Worm (Caenorhabditis elegans) whole organism, L2 larva: ENCODE measurements around the gene F19B10.2.

Experiments
- C34F6.9 ChIP-seq: fragments of 150-350 bp; optimal IDR thresholded peaks from 2 replicates; lab custom pipeline; 2014; ENCODE audit warnings: missing biosample characterization, missing genetic modification characterization
- F13H6.1 ChIP-seq: sonication (generic microtip); optimal IDR thresholded peaks from 2 replicates; lab custom pipeline; 2016; ENCODE audit warnings: missing genetic modification characterization, missing compliant biosample characterization
- Y55F3AM.14 ChIP-seq: fragments of 200-800 bp; sonication (Bioruptor generic); optimal IDR thresholded peaks from 2 replicates; lab custom pipeline; 2018; ENCODE audit warnings: mild to moderate bottlenecking, missing genetic modification characterization, missing compliant biosample characterization
- ZK546.5 ChIP-seq: sonication (generic microtip); optimal IDR thresholded peaks from 2 replicates; lab custom pipeline; 2017; ENCODE audit warnings: missing biosample characterization, missing genetic modification characterization
- aly-2 ChIP-seq: fragments of 150-350 bp; optimal IDR thresholded peaks from 2 replicates; lab custom pipeline; 2014; ENCODE audit warnings: missing biosample characterization, missing genetic modification characterization
- ama-1 ChIP-seq: fragments of 150-350 bp; optimal IDR thresholded peaks from 2 replicates; lab custom pipeline; 2018; ENCODE audit warnings: inconsistent platforms
- blmp-1 ChIP-seq: sonication (generic microtip); optimal IDR thresholded peaks from 2 replicates; lab custom pipeline; 2017; ENCODE audit warnings: missing genetic modification characterization, mild to moderate bottlenecking, missing compliant biosample characterization, antibody characterized with exemption, moderate library complexity; ENCODE audit not compliant: insufficient read depth
- ceh-16 ChIP-seq: fragments of 150-350 bp; optimal IDR thresholded peaks from 2 replicates; lab custom pipeline; 2014; ENCODE audit warnings: missing biosample characterization, missing genetic modification characterization
- ceh-82 ChIP-seq: fragments of 150-350 bp; optimal IDR thresholded peaks from 2 replicates; lab custom pipeline; 2014; ENCODE audit warnings: missing biosample characterization, missing genetic modification characterization
- crh-2 ChIP-seq: sonication (generic microtip); optimal IDR thresholded peaks from 2 replicates; lab custom pipeline; 2017; ENCODE audit warnings: missing biosample characterization, missing genetic modification characterization
- dmd-4 ChIP-seq: sonication (generic microtip); optimal IDR thresholded peaks from 2 replicates; lab custom pipeline; 2017; ENCODE audit warnings: missing biosample characterization, missing genetic modification characterization
- egl-27 ChIP-seq: sonication (generic microtip); optimal IDR thresholded peaks from 3 replicates; lab custom pipeline; 2017; ENCODE audit warnings: missing biosample characterization, missing genetic modification reagents, missing genetic modification characterization
- elt-1 ChIP-seq: fragments of 150-350 bp; optimal IDR thresholded peaks from 2 replicates; lab custom pipeline; 2014; ENCODE audit warnings: missing biosample characterization, missing genetic modification characterization
- gmeb-1 ChIP-seq: fragments of 150-350 bp; optimal IDR thresholded peaks from 2 replicates; lab custom pipeline; 2014; ENCODE audit warnings: missing biosample characterization, missing genetic modification characterization
- lin-11 ChIP-seq: fragments of 150-350 bp; sonication (generic microtip); optimal IDR thresholded peaks from 2 replicates; lab custom pipeline; 2014; ENCODE audit warnings: missing biosample characterization, missing genetic modification characterization, inconsistent platforms, mixed read lengths
- lin-13 ChIP-seq: fragments of 150-350 bp; optimal IDR thresholded peaks from 2 replicates; lab custom pipeline; 2014; ENCODE audit warnings: missing biosample characterization, missing genetic modification reagents, missing genetic modification characterization
- lin-39 ChIP-seq: fragments of 150-350 bp; optimal IDR thresholded peaks from 2 replicates; lab custom pipeline; 2014; ENCODE audit warnings: missing biosample characterization, missing genetic modification reagents, missing genetic modification characterization
- lsy-2 ChIP-seq, 2 experiments: fragments of 150-350 bp in 1 of 2; sonication (generic microtip) in 1 of 2; optimal IDR thresholded peaks; 2 replicates each; lab custom pipeline; 2014 to 2017; ENCODE audit warnings: missing biosample characterization in 2 of 2, missing genetic modification characterization in 2 of 2
- mab-5 ChIP-seq: fragments of 150-350 bp; optimal IDR thresholded peaks from 2 replicates; lab custom pipeline; 2014; ENCODE audit warnings: missing biosample characterization, missing genetic modification characterization
- mdl-1 ChIP-seq, 2 experiments: fragments of 150-350 bp in 1 of 2; sonication (generic microtip) in 1 of 2; optimal IDR thresholded peaks; 2 replicates each; lab custom pipeline; 2017; ENCODE audit warnings: missing biosample characterization in 2 of 2, missing genetic modification characterization in 2 of 2
- nhr-10 ChIP-seq: sonication (generic microtip); optimal IDR thresholded peaks from 2 replicates; lab custom pipeline; 2017; ENCODE audit warnings: missing biosample characterization, missing genetic modification characterization
- nhr-21 ChIP-seq: fragments of 150-350 bp; optimal IDR thresholded peaks from 2 replicates; lab custom pipeline; 2014; ENCODE audit warnings: missing biosample characterization, missing genetic modification characterization
- nhr-23 ChIP-seq: fragments of 150-350 bp; optimal IDR thresholded peaks from 2 replicates; lab custom pipeline; 2014; ENCODE audit warnings: missing biosample characterization, missing genetic modification reagents, missing genetic modification characterization
- nhr-237 ChIP-seq: fragments of 150-350 bp; optimal IDR thresholded peaks from 2 replicates; lab custom pipeline; 2014; ENCODE audit warnings: missing biosample characterization, missing genetic modification characterization
- nhr-25 ChIP-seq: fragments of 150-350 bp; sonication (generic microtip); optimal IDR thresholded peaks from 3 replicates; lab custom pipeline; 2014; ENCODE audit warnings: missing biosample characterization, missing genetic modification characterization
- nhr-6 ChIP-seq: fragments of 150-350 bp; optimal IDR thresholded peaks from 2 replicates; lab custom pipeline; 2014; ENCODE audit warnings: missing biosample characterization, missing genetic modification characterization
- nhr-77 ChIP-seq: fragments of 150-350 bp; optimal IDR thresholded peaks from 2 replicates; lab custom pipeline; 2014; ENCODE audit warnings: missing biosample characterization, missing genetic modification characterization
- peb-1 ChIP-seq: fragments of 150-350 bp; optimal IDR thresholded peaks from 2 replicates; lab custom pipeline; 2014; ENCODE audit warnings: missing biosample characterization, missing genetic modification characterization
- sem-4 ChIP-seq: fragments of 150-350 bp; optimal IDR thresholded peaks from 2 replicates; lab custom pipeline; 2014; ENCODE audit warnings: missing biosample characterization, missing genetic modification reagents, missing genetic modification characterization
- sma-3 ChIP-seq: sonication (generic microtip); optimal IDR thresholded peaks from 2 replicates; lab custom pipeline; 2016; ENCODE audit warnings: missing genetic modification reagents, missing genetic modification characterization, missing compliant biosample characterization
- sma-9 ChIP-seq, 2 experiments: fragments of 150-350 bp in 1 of 2; sonication (generic microtip) in 1 of 2; optimal IDR thresholded peaks; 2 replicates each; lab custom pipeline; 2014 to 2016; ENCODE audit warnings: missing genetic modification characterization in 2 of 2, mild to moderate bottlenecking in 1 of 2, missing biosample characterization in 1 of 2, missing compliant biosample characterization in 1 of 2, missing genetic modification reagents in 1 of 2, moderate library complexity in 1 of 2
- snpc-4 ChIP-seq: fragments of 150-350 bp; optimal IDR thresholded peaks from 2 replicates; lab custom pipeline; 2014; ENCODE audit warnings: missing biosample characterization, missing genetic modification characterization
- unc-39 ChIP-seq: fragments of 150-350 bp; optimal IDR thresholded peaks from 2 replicates; lab custom pipeline; 2014; ENCODE audit warnings: missing biosample characterization, missing genetic modification characterization
- unc-55 ChIP-seq: fragments of 150-350 bp; sonication (generic microtip); optimal IDR thresholded peaks from 3 replicates; lab custom pipeline; 2014; ENCODE audit warnings: missing biosample characterization, missing genetic modification reagents, missing genetic modification characterization
- ztf-1 ChIP-seq: fragments of 200-800 bp; sonication (Bioruptor generic); conservative IDR thresholded peaks from 2 replicates; pipeline ENCODE4 v1.3.6; 2022; ENCODE audit warnings: missing genetic modification characterization, missing compliant biosample characterization

Gene F19B10.2

DNA sequence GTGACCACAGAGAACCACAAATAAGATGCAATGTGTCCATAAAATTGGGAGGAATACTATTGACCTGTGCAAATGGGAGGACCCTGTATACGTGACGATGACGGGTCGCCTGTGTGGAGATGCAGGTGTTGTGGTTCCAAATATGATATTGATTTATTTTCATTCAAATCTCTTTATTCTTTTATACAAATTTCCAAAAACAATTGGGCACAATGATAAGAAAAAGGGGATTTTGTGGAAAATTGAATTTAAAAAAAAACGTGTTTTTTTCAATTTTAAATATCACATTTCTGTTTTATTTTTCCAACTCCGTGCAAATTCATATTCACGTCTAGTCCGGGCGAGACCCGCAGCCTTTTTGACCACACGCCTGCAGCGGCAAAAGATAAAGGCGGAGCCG lies at the start of gene F19B10.2:
Gene F19B10.2 (plus strand): TSS at position 301 of the 400 bp plus-strand sequence.
- TF ChIP-seq aly-2 (tag; lab: Kevin White, UChicago) = no peak

ce11 chrII:3626872-3627271 lies 48.4 kb upstream of the F19B10.2 start, which contains the start of gene M151.3:
Gene M151.3, plus strand, starts transcription at chrII:3627172.
- no peak for TF ChIP-seq ZK546.5 (tag; lab: Kevin White, UChicago)
- no peak for TF ChIP-seq nhr-6 (tag; lab: Kevin White, UChicago)
- no peak for TF ChIP-seq elt-1 (tag; lab: Kevin White, UChicago)
- TF ChIP-seq nhr-25 (tag; lab: Kevin White, UChicago) = no peak
- TF ChIP-seq egl-27 (tag; lab: Kevin White, UChicago) = no peak
- TF ChIP-seq ztf-1 (GFP tag; lab: Robert Waterston, UW) = no peak
- TF ChIP-seq mdl-1 (tag; optimal IDR thresholded peaks at IDR 0.05; lab: Kevin White, UChicago) = no peak
- no peak for TF ChIP-seq unc-39 (tag; lab: Kevin White, UChicago)
- no peak for TF ChIP-seq mab-5 (tag; lab: Kevin White, UChicago)
- TF ChIP-seq unc-55 (GFP tag; lab: Kevin White, UChicago) = no peak
- TF ChIP-seq peb-1 = no peak
- TF ChIP-seq nhr-21 (tag; lab: Kevin White, UChicago) = no peak
- TF ChIP-seq lin-39 (tag; lab: Kevin White, UChicago) = no peak
- TF ChIP-seq lin-11 (tag; lab: Kevin White, UChicago) = no peak
- no peak for TF ChIP-seq dmd-4 (tag; lab: Kevin White, UChicago)
- no peak for TF ChIP-seq sma-9 (GFP tag; optimal IDR thresholded peaks at IDR 0.05; lab: Kevin White, UChicago)
- no peak for TF ChIP-seq sma-9 (tag; optimal IDR thresholded peaks at IDR 0.05; lab: Kevin White, UChicago)

- TF ChIP-seq lin-13 (no peak), gmeb-1 (no peak), crh-2 (tag; lab: Kevin White, UChicago) (no peak), nhr-23 (tag; lab: Kevin White, UChicago) (no peak), blmp-1 (tag; lab: Kevin White, UChicago) (no peak), lin-39 (tag; lab: Kevin White, UChicago) (no peak), peb-1 (no peak), unc-39 (tag; lab: Kevin White, UChicago) (no peak), unc-55 (GFP tag; lab: Kevin White, UChicago) (no peak), ztf-1 (GFP tag; lab: Robert Waterston, UW) (no peak), sem-4 (no peak), sma-3 (no peak), nhr-77 (no peak)
Observed at ce11 chrII:3630810-3631209, 44.5 kb upstream of the F19B10.2 start, which contains the start of gene M151.2. Gene M151.2, plus strand, starts transcription at chrII:3631110.

ce11 chrII:3634765-3635164 lies 40.5 kb upstream of the F19B10.2 start:
- TF ChIP-seq mab-5 (tag; lab: Kevin White, UChicago) (no peak), lsy-2 (tag; optimal IDR thresholded peaks at IDR 0.05; lab: Kevin White, UChicago) (no peak), snpc-4 (tag; lab: Kevin White, UChicago) (no peak), unc-39 (tag; lab: Kevin White, UChicago) (no peak), lin-11 (tag; lab: Kevin White, UChicago) (no peak), C34F6.9 (tag; lab: Kevin White, UChicago) (no peak), ceh-82 (tag; lab: Kevin White, UChicago) (no peak), crh-2 (tag; lab: Kevin White, UChicago) (no peak), gmeb-1 (no peak), nhr-237 (no peak), nhr-23 (tag; lab: Kevin White, UChicago) (no peak), dmd-4 (tag; lab: Kevin White, UChicago) (no peak), Y55F3AM.14 (GFP tag; lab: Kevin White, UChicago) (no peak), F13H6.1 (tag; lab: Kevin White, UChicago) (no peak), ceh-16 (no peak), lin-13 (no peak), ama-1 (no peak), unc-55 (GFP tag; lab: Kevin White, UChicago) (no peak), nhr-10 (tag; lab: Kevin White, UChicago) (no peak)
